Fruit fly (Drosophila melanogaster) whole organism, embryonic: Measurements from ENCODE around the gene Prosbeta6.

Experiments
- Blimp-1 ChIP-seq: fragments of 200-800 bp; sonication (Bioruptor generic); optimal IDR thresholded peaks from 3 replicates; lab custom pipeline; 2018; ENCODE audit warnings: missing biosample characterization, missing genetic modification characterization, mild to moderate bottlenecking, moderate library complexity, missing genetic modification reagents
- CG10274 ChIP-seq: fragments of 200-800 bp; sonication (Bioruptor generic); optimal IDR thresholded peaks from 3 replicates; lab custom pipeline; 2017; ENCODE audit warnings: missing biosample characterization, mild to moderate bottlenecking, missing genetic modification characterization
- CG11696 ChIP-seq: fragments of 200-800 bp; sonication (Bioruptor generic); IDR thresholded peaks from 2 replicates; pipeline ENCODE4 v1.3.6; 2022; ENCODE audit warnings: missing biosample characterization, missing genetic modification characterization
- CG12155 ChIP-seq: fragments of 200-800 bp; sonication (Bioruptor generic); optimal IDR thresholded peaks from 3 replicates; lab custom pipeline; 2016; ENCODE audit warnings: missing biosample characterization, missing genetic modification characterization
- CG12236 ChIP-seq: fragments of 200-800 bp; sonication (Bioruptor generic); optimal IDR thresholded peaks from 2 replicates; lab custom pipeline; 2016; ENCODE audit warnings: missing biosample characterization, missing genetic modification characterization
- CG12299 ChIP-seq: fragments of 200-800 bp; sonication (Bioruptor generic); optimal IDR thresholded peaks from 2 replicates; lab custom pipeline; 2018; ENCODE audit warnings: missing biosample characterization, mild to moderate bottlenecking, missing genetic modification characterization
- CG1233 ChIP-seq: fragments of 200-800 bp; sonication (Bioruptor generic); optimal IDR thresholded peaks from 4 replicates; lab custom pipeline; 2018; ENCODE audit warnings: missing biosample characterization, mild to moderate bottlenecking, missing genetic modification characterization
- CG13894 ChIP-seq: fragments of 200-800 bp; sonication (Bioruptor generic); optimal IDR thresholded peaks from 3 replicates; lab custom pipeline; 2018; ENCODE audit warnings: missing biosample characterization, mild to moderate bottlenecking, missing genetic modification characterization, moderate library complexity
- CG1603 ChIP-seq: fragments of 200-800 bp; sonication (Bioruptor generic); optimal IDR thresholded peaks from 2 replicates; lab custom pipeline; 2019; ENCODE audit warnings: missing biosample characterization, mild to moderate bottlenecking, missing genetic modification characterization, moderate library complexity
- CG17328 ChIP-seq: fragments of 200-800 bp; sonication (Bioruptor generic); IDR thresholded peaks from 2 replicates; pipeline ENCODE4 v1.3.6; 2022; ENCODE audit warnings: missing biosample characterization, missing genetic modification characterization
- CG17912 ChIP-seq: fragments of 200-800 bp; sonication (Bioruptor generic); optimal IDR thresholded peaks from 2 replicates; lab custom pipeline; 2018; ENCODE audit warnings: missing biosample characterization, mild to moderate bottlenecking, missing genetic modification characterization
- CG2116 ChIP-seq: fragments of 200-800 bp; sonication (Bioruptor generic); optimal IDR thresholded peaks from 3 replicates; lab custom pipeline; 2018; ENCODE audit warnings: missing biosample characterization, mild to moderate bottlenecking, missing genetic modification characterization
- CG31388 ChIP-seq: fragments of 200-800 bp; sonication (Bioruptor generic); optimal IDR thresholded peaks from 2 replicates; lab custom pipeline; 2016; ENCODE audit warnings: missing biosample characterization, missing genetic modification characterization
- CG3995 ChIP-seq: fragments of 200-800 bp; sonication (Bioruptor generic); optimal IDR thresholded peaks from 3 replicates; lab custom pipeline; 2016; ENCODE audit warnings: missing biosample characterization, missing genetic modification characterization
- CG5180 ChIP-seq: fragments of 200-800 bp; sonication (Bioruptor generic); optimal IDR thresholded peaks from 3 replicates; lab custom pipeline; 2017; ENCODE audit warnings: missing biosample characterization, missing genetic modification characterization, mild to moderate bottlenecking, moderate library complexity, missing genetic modification reagents
- CG7271 ChIP-seq: fragments of 200-800 bp; sonication (Bioruptor generic); optimal IDR thresholded peaks from 2 replicates; lab custom pipeline; 2018; ENCODE audit warnings: missing biosample characterization, mild to moderate bottlenecking, missing genetic modification characterization, moderate library complexity
- CG7745 ChIP-seq: fragments of 200-800 bp; sonication (Bioruptor generic); optimal IDR thresholded peaks from 2 replicates; lab custom pipeline; 2018; ENCODE audit warnings: missing biosample characterization, mild to moderate bottlenecking, missing genetic modification characterization, moderate library complexity
- CG7987 ChIP-seq: fragments of 200-800 bp; sonication (Bioruptor generic); optimal IDR thresholded peaks from 2 replicates; lab custom pipeline; 2018; ENCODE audit warnings: missing biosample characterization, mild to moderate bottlenecking, missing genetic modification characterization, moderate library complexity
- CG9609 ChIP-seq: fragments of 200-800 bp; sonication (Bioruptor generic); optimal IDR thresholded peaks from 3 replicates; lab custom pipeline; 2016; ENCODE audit warnings: missing biosample characterization, missing genetic modification characterization
- CG9876 ChIP-seq: fragments of 200-800 bp; sonication (Bioruptor generic); optimal IDR thresholded peaks from 2 replicates; lab custom pipeline; 2016; ENCODE audit warnings: missing biosample characterization, missing genetic modification characterization
- Dbx ChIP-seq: fragments of 200-800 bp; sonication (Bioruptor generic); IDR thresholded peaks from 3 replicates; pipeline ENCODE4 v1.3.6; 2022; ENCODE audit warnings: missing biosample characterization, missing genetic modification characterization
- Dip3 ChIP-seq: fragments of 200-800 bp; sonication (Bioruptor generic); optimal IDR thresholded peaks from 3 replicates; lab custom pipeline; 2016; ENCODE audit warnings: missing biosample characterization, missing genetic modification characterization
- E2f1 ChIP-seq: fragments of 200-800 bp; sonication (Bioruptor generic); IDR thresholded peaks from 2 replicates; pipeline ENCODE4 v1.3.6; 2022; ENCODE audit warnings: missing biosample characterization, missing genetic modification characterization
- Lpt ChIP-seq: fragments of >200 bp; optimal IDR thresholded peaks from 2 replicates; lab custom pipeline; 2018; ENCODE audit warnings: missing biosample characterization, missing genetic modification characterization
- MESR4 ChIP-seq: fragments of 200-800 bp; sonication (Bioruptor generic); optimal IDR thresholded peaks from 2 replicates; lab custom pipeline; 2018; ENCODE audit warnings: missing biosample characterization, mild to moderate bottlenecking, missing genetic modification characterization, moderate library complexity
- Nf-YA ChIP-seq: fragments of 200-800 bp; sonication (Bioruptor generic); IDR thresholded peaks from 2 replicates; pipeline ENCODE4 v1.3.6; 2022; ENCODE audit warnings: missing biosample characterization, missing genetic modification characterization
- Scr ChIP-seq: fragments of 200-800 bp; sonication (Bioruptor generic); IDR thresholded peaks from 2 replicates; pipeline ENCODE4 v1.3.6; 2022; ENCODE audit warnings: missing biosample characterization, missing genetic modification characterization; ENCODE audit not compliant: partially characterized antibody
- Trl ChIP-seq, 3 experiments: fragments of >200 bp in 2 of 3; fragments of 200-800 bp in 1 of 3; sonication (Bioruptor generic) in 1 of 3; optimal IDR thresholded peaks; 2 replicates in 1 of 3; 3 replicates in 2 of 3; lab custom pipeline; 2016 to 2017; ENCODE audit warnings: missing biosample characterization in 1 of 3, missing genetic modification characterization in 1 of 3
- Usf ChIP-seq: fragments of 200-800 bp; sonication (Bioruptor generic); optimal IDR thresholded peaks from 2 replicates; lab custom pipeline; 2017; ENCODE audit warnings: missing genotype, missing biosample characterization, missing genetic modification characterization
- ash1 ChIP-seq: fragments of 200-800 bp; sonication (Bioruptor generic); optimal IDR thresholded peaks from 2 replicates; lab custom pipeline; 2018; ENCODE audit warnings: missing biosample characterization, mild to moderate bottlenecking, missing genetic modification characterization
- bsh ChIP-seq, 2 experiments: fragments of 200-800 bp; sonication (Bioruptor generic); optimal IDR thresholded peaks; 2 replicates each; lab custom pipeline; 2017 to 2018; ENCODE audit warnings: mild to moderate bottlenecking in 2 of 2, missing biosample characterization in 2 of 2, missing genetic modification characterization in 2 of 2, moderate library complexity in 1 of 2
- danr ChIP-seq: fragments of 200-800 bp; sonication (Bioruptor generic); IDR thresholded peaks from 2 replicates; pipeline ENCODE4 v1.3.6; 2022; ENCODE audit warnings: missing biosample characterization, missing genetic modification characterization
- esg ChIP-seq: fragments of 200-800 bp; sonication (Bioruptor generic); conservative IDR thresholded peaks from 2 replicates; pipeline ENCODE4 v1.3.6; 2022; ENCODE audit warnings: missing biosample characterization, missing genetic modification characterization
- eyg ChIP-seq: fragments of 200-800 bp; sonication (Bioruptor generic); optimal IDR thresholded peaks from 3 replicates; lab custom pipeline; 2016; ENCODE audit warnings: missing biosample characterization, missing genetic modification characterization
- fu2 ChIP-seq: fragments of 200-800 bp; sonication (Bioruptor generic); optimal IDR thresholded peaks from 2 replicates; lab custom pipeline; 2016; ENCODE audit warnings: missing biosample characterization, missing genetic modification characterization
- her ChIP-seq: fragments of 200-800 bp; sonication (Bioruptor generic); optimal IDR thresholded peaks from 2 replicates; lab custom pipeline; 2016; ENCODE audit warnings: missing biosample characterization, missing genetic modification characterization
- inv ChIP-seq: fragments of 200-800 bp; sonication (Bioruptor generic); IDR thresholded peaks from 2 replicates; pipeline ENCODE4 v1.3.6; 2022; ENCODE audit warnings: missing biosample characterization, missing genetic modification characterization; ENCODE audit not compliant: partially characterized antibody
- lilli ChIP-seq: fragments of 200-800 bp; sonication (Bioruptor generic); optimal IDR thresholded peaks from 3 replicates; lab custom pipeline; 2016; ENCODE audit warnings: missing biosample characterization, missing genetic modification characterization
- maf-S ChIP-seq: fragments of 200-800 bp; sonication (Bioruptor generic); optimal IDR thresholded peaks from 2 replicates; lab custom pipeline; 2016; ENCODE audit warnings: missing biosample characterization, missing genetic modification characterization
- nerfin-1 ChIP-seq: fragments of 200-800 bp; sonication (Bioruptor generic); optimal IDR thresholded peaks from 3 replicates; lab custom pipeline; 2019; ENCODE audit warnings: missing biosample characterization, mild to moderate bottlenecking, missing genetic modification characterization, moderate library complexity
- onecut ChIP-seq: fragments of 200-800 bp; sonication (Bioruptor generic); IDR thresholded peaks from 2 replicates; pipeline ENCODE4 v1.3.6; 2022; ENCODE audit warnings: missing biosample characterization, missing genetic modification characterization
- pros ChIP-seq: fragments of 200-800 bp; sonication (Bioruptor generic); optimal IDR thresholded peaks from 3 replicates; lab custom pipeline; 2019; ENCODE audit warnings: missing biosample characterization, mild to moderate bottlenecking, missing genetic modification characterization, moderate library complexity
- pum ChIP-seq: fragments of 200-800 bp; sonication (Bioruptor generic); optimal IDR thresholded peaks from 2 replicates; lab custom pipeline; 2016; ENCODE audit warnings: missing biosample characterization, missing genetic modification characterization
- ro ChIP-seq: fragments of 200-800 bp; sonication (Bioruptor generic); IDR thresholded peaks from 2 replicates; pipeline ENCODE4 v1.3.6; 2022; ENCODE audit warnings: missing biosample characterization, missing genetic modification characterization
- sd ChIP-seq: fragments of 200-800 bp; sonication (Bioruptor generic); optimal IDR thresholded peaks from 3 replicates; lab custom pipeline; 2018; ENCODE audit warnings: missing biosample characterization, mild to moderate bottlenecking, missing genetic modification characterization, moderate library complexity
- sim ChIP-seq: fragments of 200-800 bp; sonication (Bioruptor generic); IDR thresholded peaks from 2 replicates; pipeline ENCODE4 v1.3.6; 2022; ENCODE audit warnings: missing biosample characterization, missing genetic modification characterization
- sisA ChIP-seq: fragments of 200-800 bp; sonication (Bioruptor generic); IDR thresholded peaks from 2 replicates; pipeline ENCODE4 v1.3.6; 2022; ENCODE audit warnings: missing biosample characterization, missing genetic modification characterization
- tgo ChIP-seq: fragments of 200-800 bp; sonication (Bioruptor generic); IDR thresholded peaks from 3 replicates; pipeline ENCODE4 v1.3.6; 2022; ENCODE audit warnings: missing biosample characterization, missing genetic modification characterization
- tna ChIP-seq: fragments of 200-800 bp; sonication (Bioruptor generic); IDR thresholded peaks from 2 replicates; pipeline ENCODE4 v1.3.6; 2022; ENCODE audit warnings: missing biosample characterization, missing genetic modification characterization; ENCODE audit not compliant: partially characterized antibody
- vfl ChIP-seq: fragments of 200-800 bp; sonication (Bioruptor generic); optimal IDR thresholded peaks from 2 replicates; lab custom pipeline; 2016; ENCODE audit warnings: missing biosample characterization, missing genetic modification characterization
- zen2 ChIP-seq: fragments of 200-800 bp; sonication (Bioruptor generic); IDR thresholded peaks from 3 replicates; pipeline ENCODE4 v1.3.6; 2022; ENCODE audit warnings: missing biosample characterization, missing genetic modification characterization; ENCODE audit not compliant: partially characterized antibody

Prosbeta6 gene

dm6 chr3L:16640509-16641068 is 30.4 kb upstream of the Prosbeta6 start (continued):
- TF ChIP-seq CG7987 (no peak), CG11696 (GFP tag; lab: Robert Waterston, UW) (no peak), Scr (no peak), nerfin-1 (peak; percentile 63), Lpt (GFP tag; lab: Kevin White, UChicago) (no peak), pum (GFP tag; lab: Kevin White, UChicago) (no peak), Nf-YA (GFP tag; lab: Robert Waterston, UW) (no peak), fu2 (GFP tag; lab: Kevin White, UChicago) (no peak), sim (GFP tag; lab: Robert Waterston, UW) (no peak), CG7271 (peak; percentile 66), CG9609 (no peak), Dip3 (GFP tag; lab: Kevin White, UChicago) (no peak), CG12155 (GFP tag; lab: Kevin White, UChicago) (no peak), tna (GFP tag; lab: Robert Waterston, UW) (no peak), ro (GFP tag; lab: Robert Waterston, UW) (no peak), vfl (GFP tag; lab: Kevin White, UChicago) (no peak), CG3995 (GFP tag; lab: Kevin White, UChicago) (no peak), esg (GFP tag; lab: Robert Waterston, UW) (no peak), CG9876 (GFP tag; lab: Kevin White, UChicago) (no peak), CG17912 (GFP tag; lab: Kevin White, UChicago) (no peak), CG1233 (GFP tag; lab: Kevin White, UChicago) (peak; percentile 40), ash1 (GFP tag; lab: Kevin White, UChicago) (no peak), her (no peak), lilli (no peak), CG12299 (tag; lab: Kevin White, UChicago) (no peak), tgo (GFP tag; lab: Robert Waterston, UW) (no peak), maf-S (GFP tag; lab: Kevin White, UChicago) (no peak), onecut (no peak), zen2 (no peak), bsh (GFP tag; optimal IDR thresholded peaks at IDR 0.05; lab: Kevin White, UChicago) (peak in 1 of 2 experiments; percentile 52), CG12236 (no peak), CG10274 (GFP tag; lab: Kevin White, UChicago) (no peak), CG5180 (GFP tag; lab: Kevin White, UChicago) (no peak), CG2116 (GFP tag; lab: Kevin White, UChicago) (peak; percentile 26), CG13894 (no peak), inv (GFP tag; lab: Robert Waterston, UW) (no peak), eyg (no peak), pros (GFP tag; lab: Kevin White, UChicago) (no peak), Usf (no peak), Trl (optimal IDR thresholded peaks at IDR 0.05; lab: Kevin White, UChicago) (no peak), Trl (GFP tag; optimal IDR thresholded peaks at IDR 0.05; lab: Kevin White, UChicago) (no peak), CG17328 (GFP tag; lab: Robert Waterston, UW) (no peak), Blimp-1 (GFP tag; lab: Kevin White, UChicago) (peak; percentile 54), CG7745 (tag; lab: Kevin White, UChicago) (peak; percentile 76), sisA (GFP tag; lab: Robert Waterston, UW) (no peak), sd (tag; lab: Kevin White, UChicago) (no peak), MESR4 (no peak), danr (GFP tag; lab: Robert Waterston, UW) (no peak), CG31388 (GFP tag; lab: Kevin White, UChicago) (no peak), E2f1 (no peak), CG1603 (no peak), Dbx (GFP tag; lab: Robert Waterston, UW) (no peak)
